Fruit fly (Drosophila melanogaster) whole organism, embryonic: ENCODE results near the gene Inx5.

Experiments
- Asciz ChIP-seq: fragments of 200-800 bp; sonication (Bioruptor generic); optimal IDR thresholded peaks from 2 replicates; lab custom pipeline; 2017; ENCODE audit warnings: missing biosample characterization, mild to moderate bottlenecking, missing genetic modification characterization, missing genetic modification reagents
- CG11456 ChIP-seq: fragments of 200-800 bp; sonication (Bioruptor generic); IDR thresholded peaks from 3 replicates; pipeline ENCODE4 v1.3.6; 2022; ENCODE audit warnings: missing biosample characterization, missing genetic modification characterization
- CG12769 ChIP-seq: fragments of 200-800 bp; sonication (Bioruptor generic); optimal IDR thresholded peaks from 2 replicates; lab custom pipeline; 2019; ENCODE audit warnings: missing biosample characterization, mild to moderate bottlenecking, missing genetic modification characterization, moderate library complexity
- CG13287 ChIP-seq: fragments of 200-800 bp; sonication (Bioruptor generic); IDR thresholded peaks from 2 replicates; pipeline ENCODE4 v1.3.6; 2022; ENCODE audit warnings: missing biosample characterization, missing genetic modification characterization; ENCODE audit not compliant: partially characterized antibody
- CG14441 ChIP-seq: fragments of 200-800 bp; sonication (Bioruptor generic); IDR thresholded peaks from 2 replicates; pipeline ENCODE4 v1.3.6; 2022; ENCODE audit warnings: missing biosample characterization, missing genetic modification characterization
- CG14860 ChIP-seq: fragments of 200-800 bp; sonication (Bioruptor generic); IDR thresholded peaks from 3 replicates; pipeline ENCODE4 v1.3.6; 2022; ENCODE audit warnings: missing biosample characterization, missing genetic modification characterization; ENCODE audit not compliant: partially characterized antibody
- CG1602 ChIP-seq: fragments of 200-800 bp; sonication (Bioruptor generic); optimal IDR thresholded peaks from 3 replicates; lab custom pipeline; 2016; ENCODE audit warnings: missing biosample characterization, missing genetic modification characterization
- CG17186 ChIP-seq: fragments of 200-800 bp; sonication (Bioruptor generic); optimal IDR thresholded peaks from 3 replicates; lab custom pipeline; 2017; ENCODE audit warnings: missing biosample characterization, missing genetic modification reagents, missing genetic modification characterization
- CG18011 ChIP-seq: fragments of 200-800 bp; sonication (Bioruptor generic); optimal IDR thresholded peaks from 2 replicates; lab custom pipeline; 2017; ENCODE audit warnings: missing biosample characterization, missing genetic modification characterization, mild to moderate bottlenecking, moderate library complexity, missing genotype
- CG2120 ChIP-seq: fragments of 200-800 bp; sonication (Bioruptor generic); optimal IDR thresholded peaks from 3 replicates; lab custom pipeline; 2016; ENCODE audit warnings: missing biosample characterization, missing genetic modification characterization
- CG32532 ChIP-seq: fragments of 200-800 bp; sonication (Bioruptor generic); IDR thresholded peaks from 2 replicates; pipeline ENCODE4 v1.3.6; 2022; ENCODE audit warnings: missing biosample characterization, missing genetic modification characterization
- CG32767 ChIP-seq: fragments of 200-800 bp; sonication (Bioruptor generic); IDR thresholded peaks from 2 replicates; pipeline ENCODE4 v1.3.6; 2022; ENCODE audit warnings: missing biosample characterization, missing genetic modification characterization
- CG3407 ChIP-seq: fragments of 200-800 bp; sonication (Bioruptor generic); optimal IDR thresholded peaks from 2 replicates; lab custom pipeline; 2018; ENCODE audit warnings: missing biosample characterization, mild to moderate bottlenecking, missing genetic modification characterization
- CG3847 ChIP-seq: fragments of 200-800 bp; sonication (Bioruptor generic); IDR thresholded peaks from 2 replicates; pipeline ENCODE4 v1.3.6; 2022; ENCODE audit warnings: missing biosample characterization, missing genetic modification characterization
- CG6683 ChIP-seq: fragments of 200-800 bp; sonication (Bioruptor generic); optimal IDR thresholded peaks from 2 replicates; lab custom pipeline; 2017; ENCODE audit warnings: missing biosample characterization, mild to moderate bottlenecking, missing genetic modification characterization, missing genetic modification reagents
- CG7745 ChIP-seq: fragments of 200-800 bp; sonication (Bioruptor generic); optimal IDR thresholded peaks from 2 replicates; lab custom pipeline; 2018; ENCODE audit warnings: missing biosample characterization, mild to moderate bottlenecking, missing genetic modification characterization, moderate library complexity
- CTCF ChIP-seq: fragments of 200-800 bp; sonication (Bioruptor generic); optimal IDR thresholded peaks from 2 replicates; lab custom pipeline; 2017; ENCODE audit warnings: missing biosample characterization, mild to moderate bottlenecking, missing genetic modification characterization, moderate library complexity
- Camta ChIP-seq: fragments of 200-800 bp; sonication (Bioruptor generic); optimal IDR thresholded peaks from 2 replicates; lab custom pipeline; 2016; ENCODE audit warnings: missing biosample characterization, missing genetic modification characterization
- CkIIα-i1 ChIP-seq: fragments of 200-800 bp; sonication (Bioruptor generic); IDR thresholded peaks from 2 replicates; pipeline ENCODE4 v1.3.6; 2022; ENCODE audit warnings: missing biosample characterization, missing genetic modification characterization
- Dad ChIP-seq: fragments of 200-800 bp; sonication (Bioruptor generic); optimal IDR thresholded peaks from 3 replicates; lab custom pipeline; 2016; ENCODE audit warnings: missing biosample characterization, missing genetic modification characterization
- Dek ChIP-seq: fragments of 200-800 bp; sonication (Bioruptor generic); optimal IDR thresholded peaks from 3 replicates; lab custom pipeline; 2019; ENCODE audit warnings: missing biosample characterization, mild to moderate bottlenecking, missing genetic modification characterization, moderate library complexity
- E2f1 ChIP-seq: fragments of 200-800 bp; sonication (Bioruptor generic); IDR thresholded peaks from 2 replicates; pipeline ENCODE4 v1.3.6; 2022; ENCODE audit warnings: missing biosample characterization, missing genetic modification characterization
- Ets65A ChIP-seq: fragments of 200-800 bp; sonication (Bioruptor generic); peaks from one replicate; lab custom pipeline; 2016; ENCODE audit warnings: missing biosample characterization, missing genetic modification characterization
- H2.0 ChIP-seq: fragments of 200-800 bp; sonication (Bioruptor generic); IDR thresholded peaks from 2 replicates; pipeline ENCODE4 v1.3.6; 2022; ENCODE audit warnings: missing biosample characterization, missing genetic modification characterization
- Hand ChIP-seq: fragments of 200-800 bp; sonication (Bioruptor generic); optimal IDR thresholded peaks from 2 replicates; lab custom pipeline; 2017; ENCODE audit warnings: mild to moderate bottlenecking, missing biosample characterization, missing genetic modification reagents, missing genetic modification characterization
- Neu2 ChIP-seq: fragments of 200-800 bp; sonication (Bioruptor generic); optimal IDR thresholded peaks from 3 replicates; lab custom pipeline; 2016; ENCODE audit warnings: missing biosample characterization, missing genetic modification characterization, borderline replicate concordance
- NfI ChIP-seq: fragments of 200-800 bp; sonication (Bioruptor generic); optimal IDR thresholded peaks from 3 replicates; lab custom pipeline; 2018; ENCODE audit warnings: missing biosample characterization, mild to moderate bottlenecking, missing genetic modification characterization, moderate library complexity
- Oaz ChIP-seq: fragments of 200-800 bp; sonication (Bioruptor generic); IDR thresholded peaks from 2 replicates; pipeline ENCODE4 v1.3.6; 2022; ENCODE audit warnings: missing biosample characterization, missing genetic modification characterization
- TFAM ChIP-seq: fragments of 200-800 bp; sonication (Bioruptor generic); optimal IDR thresholded peaks from 2 replicates; lab custom pipeline; 2017; ENCODE audit warnings: missing biosample characterization, missing genetic modification characterization, inconsistent platforms
- Tbp ChIP-seq: fragments of >200 bp; optimal IDR thresholded peaks from 2 replicates; lab custom pipeline; 2018; ENCODE audit warnings: missing biosample characterization, missing genetic modification characterization
- aop ChIP-seq: fragments of 200-800 bp; sonication (Bioruptor generic); IDR thresholded peaks from 2 replicates; pipeline ENCODE4 v1.3.6; 2022; ENCODE audit warnings: missing biosample characterization, missing genetic modification characterization
- ase ChIP-seq: fragments of 200-800 bp; sonication (Bioruptor generic); IDR thresholded peaks from 3 replicates; pipeline ENCODE4 v1.3.6; 2022; ENCODE audit warnings: missing biosample characterization, missing genetic modification characterization
- dmrt11E ChIP-seq: fragments of 200-800 bp; sonication (Bioruptor generic); optimal IDR thresholded peaks from 3 replicates; lab custom pipeline; 2018; ENCODE audit warnings: missing biosample characterization, mild to moderate bottlenecking, missing genetic modification characterization, moderate library complexity
- esg ChIP-seq: fragments of 200-800 bp; sonication (Bioruptor generic); conservative IDR thresholded peaks from 2 replicates; pipeline ENCODE4 v1.3.6; 2022; ENCODE audit warnings: missing biosample characterization, missing genetic modification characterization
- fu2 ChIP-seq: fragments of 200-800 bp; sonication (Bioruptor generic); optimal IDR thresholded peaks from 2 replicates; lab custom pipeline; 2016; ENCODE audit warnings: missing biosample characterization, missing genetic modification characterization
- gsb ChIP-seq: fragments of 200-800 bp; sonication (Bioruptor generic); IDR thresholded peaks from 2 replicates; pipeline ENCODE4 v1.3.6; 2022; ENCODE audit warnings: missing biosample characterization, missing genetic modification characterization
- hbn ChIP-seq: fragments of 200-800 bp; sonication (Bioruptor generic); IDR thresholded peaks from 2 replicates; pipeline ENCODE4 v1.3.6; 2022; ENCODE audit warnings: missing biosample characterization, missing genetic modification characterization; ENCODE audit not compliant: partially characterized antibody
- hkb ChIP-seq, 2 experiments: fragments of 200-800 bp in 1 of 2; fragments of >200 bp in 1 of 2; sonication (Bioruptor generic) in 1 of 2; IDR thresholded peaks in 1 of 2; optimal IDR thresholded peaks in 1 of 2; 2 replicates each; pipeline versions ENCODE4 v1.3.6 to Lab custom; 2017 to 2022; ENCODE audit warnings: missing biosample characterization in 1 of 2, missing genetic modification characterization in 1 of 2
- lab ChIP-seq: fragments of 200-800 bp; sonication (Bioruptor generic); optimal IDR thresholded peaks from 3 replicates; lab custom pipeline; 2017; ENCODE audit warnings: missing biosample characterization, missing genetic modification characterization, mild to moderate bottlenecking, moderate library complexity, missing genetic modification reagents
- lilli ChIP-seq: fragments of 200-800 bp; sonication (Bioruptor generic); optimal IDR thresholded peaks from 3 replicates; lab custom pipeline; 2016; ENCODE audit warnings: missing biosample characterization, missing genetic modification characterization
- lola ChIP-seq, 3 experiments: fragments of >200 bp in 2 of 3; fragments of 200-800 bp in 1 of 3; sonication (Bioruptor generic) in 1 of 3; optimal IDR thresholded peaks; 2 replicates each; lab custom pipeline; 2017 to 2019; ENCODE audit warnings: missing biosample characterization in 3 of 3, missing genetic modification characterization in 3 of 3, mild to moderate bottlenecking in 1 of 3, moderate library complexity in 1 of 3
- lov ChIP-seq, 2 experiments: fragments of 200-800 bp in 1 of 2; fragments of >200 bp in 1 of 2; sonication (Bioruptor generic) in 1 of 2; IDR thresholded peaks in 1 of 2; optimal IDR thresholded peaks in 1 of 2; 2 replicates in 1 of 2; 3 replicates in 1 of 2; pipeline versions ENCODE4 v1.3.6 to Lab custom; 2017 to 2022; ENCODE audit warnings: missing biosample characterization in 1 of 2, missing genetic modification characterization in 1 of 2
- nmo ChIP-seq: fragments of 200-800 bp; sonication (Bioruptor generic); optimal IDR thresholded peaks from 2 replicates; lab custom pipeline; 2018; ENCODE audit warnings: missing biosample characterization, mild to moderate bottlenecking, missing genetic modification characterization, moderate library complexity
- pum ChIP-seq: fragments of 200-800 bp; sonication (Bioruptor generic); optimal IDR thresholded peaks from 2 replicates; lab custom pipeline; 2016; ENCODE audit warnings: missing biosample characterization, missing genetic modification characterization
- salm ChIP-seq: fragments of 200-800 bp; sonication (Bioruptor generic); optimal IDR thresholded peaks from 2 replicates; lab custom pipeline; 2018; ENCODE audit warnings: missing biosample characterization, mild to moderate bottlenecking, missing genetic modification characterization
- sim ChIP-seq: fragments of 200-800 bp; sonication (Bioruptor generic); IDR thresholded peaks from 2 replicates; pipeline ENCODE4 v1.3.6; 2022; ENCODE audit warnings: missing biosample characterization, missing genetic modification characterization
- ssp ChIP-seq: fragments of 200-800 bp; sonication (Bioruptor generic); IDR thresholded peaks from 2 replicates; pipeline ENCODE4 v1.3.6; 2022; ENCODE audit warnings: missing biosample characterization, missing genetic modification characterization
- vnd ChIP-seq: fragments of 200-800 bp; sonication (Bioruptor generic); IDR thresholded peaks from 3 replicates; pipeline ENCODE4 v1.3.6; 2022; ENCODE audit warnings: missing biosample characterization, missing genetic modification characterization; ENCODE audit not compliant: partially characterized antibody
- wek ChIP-seq: fragments of 200-800 bp; sonication (Bioruptor generic); optimal IDR thresholded peaks from 3 replicates; lab custom pipeline; 2018; ENCODE audit warnings: missing biosample characterization, mild to moderate bottlenecking, missing genetic modification characterization, moderate library complexity

Inx5 gene

DNA sequence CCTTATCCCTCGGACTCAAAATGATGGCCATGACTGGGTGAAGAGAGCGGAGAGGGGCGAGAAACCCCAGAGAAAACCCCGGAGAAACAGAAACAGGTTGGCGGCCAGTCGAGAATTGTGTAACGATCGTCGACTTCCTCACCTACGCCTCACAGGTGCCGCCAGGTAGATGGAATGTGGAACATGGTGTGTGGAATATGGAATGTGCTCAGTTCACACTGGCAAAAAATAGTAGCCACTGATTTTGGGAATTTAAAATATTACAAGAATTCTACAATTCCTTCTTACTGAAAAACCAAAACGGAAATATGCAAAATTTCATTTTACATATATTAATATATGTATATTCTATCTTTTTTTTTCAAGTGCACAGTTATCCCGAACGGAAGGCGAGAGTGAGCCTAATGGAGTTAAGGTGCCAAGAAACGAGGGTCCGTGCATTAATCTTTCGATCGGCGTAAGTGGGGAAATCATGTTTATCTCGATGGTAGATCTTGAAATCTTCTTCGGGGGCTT, 14.7 kb downstream of the Inx5 start (continued):
- TF ChIP-seq Ets65A (GFP tag; lab: Kevin White, UChicago) (peak; percentile 87), aop (no peak), salm (tag; lab: Kevin White, UChicago) (peak; percentile 55), CG3847 (GFP tag; lab: Robert Waterston, UW) (peak; percentile 61), Camta (GFP tag; lab: Kevin White, UChicago) (no peak), lov (optimal IDR thresholded peaks at IDR 0.05; lab: Kevin White, UChicago) (no peak), lov (GFP tag; IDR thresholded peaks at IDR 0.05; lab: Robert Waterston, UW) (peak; percentile 90), lola (GFP tag; optimal IDR thresholded peaks at IDR 0.05; lab: Kevin White, UChicago) (peak in 1 of 3 experiments; percentile 96), CG17186 (GFP tag; lab: Kevin White, UChicago) (no peak), CkIIα-i1 (GFP tag; lab: Robert Waterston, UW) (no peak), CG32767 (GFP tag; lab: Robert Waterston, UW) (peak; percentile 52; the same call in 1 of the 2 replicates), lab (GFP tag; lab: Kevin White, UChicago) (peak; percentile 82), CG14860 (GFP tag; lab: Robert Waterston, UW) (no peak), CTCF (GFP tag; lab: Kevin White, UChicago) (no peak), Tbp (GFP tag; lab: Kevin White, UChicago) (no peak), CG18011 (GFP tag; lab: Kevin White, UChicago) (no peak), lilli (GFP tag; lab: Kevin White, UChicago) (peak; percentile 65), CG12769 (tag; lab: Kevin White, UChicago) (peak; percentile 20), nmo (GFP tag; lab: Kevin White, UChicago) (peak; percentile 88), vnd (GFP tag; lab: Robert Waterston, UW) (no peak), Dad (peak; percentile 38), Dek (tag; lab: Kevin White, UChicago) (peak; percentile 57), dmrt11E (peak; percentile 98), CG1602 (GFP tag; lab: Kevin White, UChicago) (peak; percentile 84), CG7745 (peak; percentile 89), ase (GFP tag; lab: Robert Waterston, UW) (peak; percentile 47; the same call in 1 of the 3 replicates), Oaz (GFP tag; lab: Robert Waterston, UW) (no peak), CG32532 (peak; percentile 86), esg (GFP tag; lab: Robert Waterston, UW) (peak; percentile 66), ssp (peak; percentile 66), sim (GFP tag; lab: Robert Waterston, UW) (peak; percentile 83), hkb (optimal IDR thresholded peaks at IDR 0.05; lab: Kevin White, UChicago) (no peak), hkb (GFP tag; IDR thresholded peaks at IDR 0.05; lab: Robert Waterston, UW) (peak; percentile 82), pum (no peak), fu2 (GFP tag; lab: Kevin White, UChicago) (no peak), H2.0 (GFP tag; lab: Robert Waterston, UW) (peak; percentile 63), CG6683 (GFP tag; lab: Kevin White, UChicago) (peak; percentile 48), CG14441 (0 out of 2 replicates have a peak, but pooled peaks have one; percentile 41), Hand (GFP tag; lab: Kevin White, UChicago) (peak; percentile 4), E2f1 (GFP tag; lab: Robert Waterston, UW) (peak; percentile 78), Asciz (GFP tag; lab: Kevin White, UChicago) (peak; percentile 54), hbn (GFP tag; lab: Robert Waterston, UW) (no peak), CG3407 (GFP tag; lab: Kevin White, UChicago) (peak; percentile 76), NfI (GFP tag; lab: Kevin White, UChicago) (peak; percentile 65), CG11456 (GFP tag; lab: Robert Waterston, UW) (peak; percentile 79; the same call in 2 of the 3 replicates), CG2120 (GFP tag; lab: Kevin White, UChicago) (peak; percentile 52), Neu2 (no peak), wek (no peak), TFAM (GFP tag; lab: Kevin White, UChicago) (peak; percentile 50), gsb (GFP tag; lab: Robert Waterston, UW) (peak; percentile 54; the same call in 1 of the 2 replicates), CG13287 (GFP tag; lab: Robert Waterston, UW) (no peak)
